Worm (Caenorhabditis elegans) whole organism, midembryonic: ENCODE results near the gene F38E9.6.

Experiments used
- cog-1 ChIP-seq: sonication (generic microtip); optimal IDR thresholded peaks from 2 replicates; lab custom pipeline; 2016; ENCODE audit warnings: missing genetic modification characterization, missing compliant biosample characterization
- ztf-29 ChIP-seq: fragments of 200-800 bp; sonication (Bioruptor generic); IDR thresholded peaks from 2 replicates; pipeline ENCODE4 v1.3.6; 2022; ENCODE audit warnings: missing genetic modification reagents, missing genetic modification characterization, missing compliant biosample characterization

DNA sequence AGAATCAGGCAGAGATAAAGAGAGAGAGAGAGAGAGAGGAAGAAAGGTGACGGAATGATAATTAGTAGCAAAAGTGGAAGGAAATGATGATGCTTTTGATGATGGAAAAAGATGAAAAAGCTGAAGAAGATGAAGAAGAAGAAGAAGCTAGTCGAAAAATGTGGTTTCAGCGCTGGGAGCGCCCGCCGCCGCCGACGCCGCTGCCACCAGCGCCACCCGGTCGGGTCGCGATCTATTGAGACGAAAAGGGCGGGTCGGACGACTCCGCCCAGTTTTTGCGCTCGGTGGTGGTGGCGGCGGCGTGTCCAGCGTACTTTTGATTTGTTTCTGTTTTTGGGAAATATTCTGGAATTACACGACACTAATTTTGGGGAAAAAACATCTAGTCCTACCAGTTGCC, 28.8 kb upstream of the F38E9.6 start:
- TF ChIP-seq ztf-29 (GFP tag; lab: Robert Waterston, UW) (no peak), cog-1 (no peak)
